Fruit fly (Drosophila melanogaster): Measurements from ENCODE around the gene CG5787.
A peak's percentile ranks its signal among the peaks of the same experiment; 100 is the strongest.

Gene CG5787

dm6 chr2L:12707540-12707939, 5.2 kb downstream of the CG5787 start, which contains the start of the genes CG6180 and CG15484 (continued):
- TF ChIP-seq Bteb2 (GFP tag; optimal IDR thresholded peaks at IDR 0.05) (no peak), CG8478 (optimal IDR thresholded peaks at IDR 0.05) (no peak), CG11093 (GFP tag; IDR thresholded peaks at IDR 0.05) (no peak), CG10959 (GFP tag; IDR thresholded peaks at IDR 0.05) (no peak), Bgb (GFP tag; IDR thresholded peaks at IDR 0.05; ENCODE audit: partially characterized antibody) (0 out of 2 replicates have a peak, but pooled peaks have one; percentile 23), lmd (GFP tag; IDR thresholded peaks at IDR 0.05) (no peak), Aef1 (GFP tag; IDR thresholded peaks at IDR 0.05) (no peak), CG17361 (GFP tag; IDR thresholded peaks at IDR 0.05) (no peak), CG4617 (GFP tag; optimal IDR thresholded peaks at IDR 0.05; ENCODE audit: borderline replicate concordance) (peak; percentile 47), seq (GFP tag; IDR thresholded peaks at IDR 0.05) (no peak), Oaz (GFP tag; IDR thresholded peaks at IDR 0.05) (no peak), tll (GFP tag; optimal IDR thresholded peaks at IDR 0.05) (no peak), wdn (GFP tag; IDR thresholded peaks at IDR 0.05) (no peak), h (optimal IDR thresholded peaks at IDR 0.05) (no peak), chinmo (GFP tag; IDR thresholded peaks at IDR 0.05; ENCODE audit: partially characterized antibody) (no peak), Taf1 (GFP tag; IDR thresholded peaks at IDR 0.05) (no peak), sd (tag; optimal IDR thresholded peaks at IDR 0.05) (no peak), croc (GFP tag; conservative IDR thresholded peaks at IDR 0.05) (no peak), C15 (GFP tag; IDR thresholded peaks at IDR 0.05) (no peak), CG9932 (GFP tag; IDR thresholded peaks at IDR 0.05) (no peak), CG3847 (GFP tag; IDR thresholded peaks at IDR 0.05) (no peak), cato (GFP tag; optimal IDR thresholded peaks at IDR 0.05; ENCODE audit: borderline replicate concordance) (no peak), vnd (GFP tag; IDR thresholded peaks at IDR 0.05; ENCODE audit: partially characterized antibody) (0 out of 3 replicates have a peak, but pooled peaks have one; percentile 30), CG16779 (GFP tag; IDR thresholded peaks at IDR 0.05) (no peak), Sry-β (GFP tag; optimal IDR thresholded peaks at IDR 0.05) (peak; percentile 23), CG15514 (GFP tag; optimal IDR thresholded peaks at IDR 0.05) (no peak), ara (GFP tag; IDR thresholded peaks at IDR 0.05) (no peak), Hr78 (GFP tag; optimal IDR thresholded peaks at IDR 0.05) (no peak), al (GFP tag; IDR thresholded peaks at IDR 0.05) (no peak), CG11695 (GFP tag; IDR thresholded peaks at IDR 0.05) (no peak), lab (GFP tag; optimal IDR thresholded peaks at IDR 0.05) (no peak), CG6813 (GFP tag; optimal IDR thresholded peaks at IDR 0.05) (no peak), CG32532 (GFP tag; IDR thresholded peaks at IDR 0.05) (no peak), CG10209 (GFP tag; optimal IDR thresholded peaks at IDR 0.05) (no peak), psq (GFP tag; optimal IDR thresholded peaks at IDR 0.05) (no peak), Antp (GFP tag; optimal IDR thresholded peaks at IDR 0.05) (no peak), HmgD (GFP tag; optimal IDR thresholded peaks at IDR 0.05) (no peak), aop (GFP tag; IDR thresholded peaks at IDR 0.05) (no peak), CG18476 (GFP tag; optimal IDR thresholded peaks at IDR 0.05) (no peak), mirr (GFP tag; optimal IDR thresholded peaks at IDR 0.05) (no peak), CG30020 (tag; optimal IDR thresholded peaks at IDR 0.05) (no peak), Pdp1 (GFP tag; optimal IDR thresholded peaks at IDR 0.05) (peak in 1 of 2 experiments; percentile 69), gt (GFP tag; IDR thresholded peaks at IDR 0.05) (no peak), pnt (GFP tag; optimal IDR thresholded peaks at IDR 0.05) (no peak), CG6791 (GFP tag; IDR thresholded peaks at IDR 0.05; ENCODE audit: partially characterized antibody) (no peak; the same call in 2 of the 3 replicates), wor (GFP tag; IDR thresholded peaks at IDR 0.05) (no peak), CG10431 (GFP tag; optimal IDR thresholded peaks at IDR 0.05) (no peak), CG10979 (tag; optimal IDR thresholded peaks at IDR 0.05) (peak; percentile 11), lbe (GFP tag; optimal IDR thresholded peaks at IDR 0.05) (no peak), CG3163 (GFP tag; optimal IDR thresholded peaks at IDR 0.05) (no peak), ato (GFP tag; IDR thresholded peaks at IDR 0.05; ENCODE audit: partially characterized antibody) (peak; percentile 24; the same call in 1 of the 2 replicates), chn (GFP tag; optimal IDR thresholded peaks at IDR 0.05) (no peak)

Measured in whole organism, embryonic.